Worm (Caenorhabditis elegans) whole organism, L4 larva: ENCODE measurements around the gene F22B7.3.

Experiments
- F10B5.3 ChIP-seq: sonication (generic microtip); optimal IDR thresholded peaks from 2 replicates; lab custom pipeline; 2016; ENCODE audit warnings: mild to moderate bottlenecking, missing genetic modification characterization, missing compliant biosample characterization
- F26F4.8 ChIP-seq: fragments of 200-800 bp; sonication (Bioruptor generic); conservative IDR thresholded peaks from 2 replicates; pipeline ENCODE4 v1.3.6; 2022; ENCODE audit warnings: missing genetic modification characterization, missing compliant biosample characterization
- R02D3.7 ChIP-seq: fragments of 150-350 bp; sonication (generic microtip); optimal IDR thresholded peaks from 3 replicates; lab custom pipeline; 2014; ENCODE audit warnings: missing biosample characterization, missing genetic modification characterization
- T20F7.1 ChIP-seq: fragments of 200-800 bp; sonication (Bioruptor generic); optimal IDR thresholded peaks from 2 replicates; lab custom pipeline; 2018; ENCODE audit warnings: mild to moderate bottlenecking, missing genetic modification characterization, missing compliant biosample characterization
- Y105C5A.15 ChIP-seq: fragments of 200-800 bp; sonication (Bioruptor generic); IDR thresholded peaks from 2 replicates; pipeline ENCODE4 v1.3.6; 2022; ENCODE audit warnings: missing genetic modification characterization, missing compliant biosample characterization
- Y48G9A.11 ChIP-seq: fragments of 200-800 bp; sonication (Bioruptor generic); IDR thresholded peaks from 2 replicates; pipeline ENCODE4 v1.3.6; 2022; ENCODE audit warnings: missing genetic modification reagents, missing genetic modification characterization, missing compliant biosample characterization
- Y75B8A.6 ChIP-seq: fragments of 200-800 bp; sonication (Bioruptor generic); IDR thresholded peaks from 2 replicates; pipeline ENCODE4 v1.3.6; 2022; ENCODE audit warnings: missing genetic modification reagents, missing genetic modification characterization, missing compliant biosample characterization
- ZK337.2 ChIP-seq: fragments of 200-800 bp; sonication (Bioruptor generic); IDR thresholded peaks from 2 replicates; pipeline ENCODE4 v1.3.6; 2022; ENCODE audit warnings: missing genetic modification reagents, missing genetic modification characterization, missing compliant biosample characterization
- aly-2 ChIP-seq: sonication (generic microtip); optimal IDR thresholded peaks from 2 replicates; lab custom pipeline; 2018; ENCODE audit warnings: missing biosample characterization, missing genetic modification characterization
- attf-4 ChIP-seq: sonication (generic microtip); optimal IDR thresholded peaks from 3 replicates; lab custom pipeline; 2017; ENCODE audit warnings: missing biosample characterization, missing genetic modification characterization
- ceh-20 ChIP-seq: fragments of 200-800 bp; sonication (Bioruptor generic); IDR thresholded peaks from 2 replicates; pipeline ENCODE4 v1.3.6; 2022; ENCODE audit warnings: missing genetic modification reagents, missing genetic modification characterization, missing compliant biosample characterization
- ceh-28 ChIP-seq: fragments of 150-350 bp; optimal IDR thresholded peaks from 2 replicates; lab custom pipeline; 2014; ENCODE audit warnings: missing biosample characterization, missing genetic modification reagents, missing genetic modification characterization
- ceh-32 ChIP-seq: sonication (generic microtip); optimal IDR thresholded peaks from 2 replicates; lab custom pipeline; 2016; ENCODE audit warnings: mild to moderate bottlenecking, missing genetic modification characterization, missing compliant biosample characterization; ENCODE audit not compliant: poor library complexity
- ceh-62 ChIP-seq: sonication (generic microtip); optimal IDR thresholded peaks from 2 replicates; lab custom pipeline; 2017; ENCODE audit warnings: missing biosample characterization, missing genetic modification characterization
- ces-1 ChIP-seq: fragments of 150-350 bp; sonication (generic microtip); optimal IDR thresholded peaks from 4 replicates; lab custom pipeline; 2014; ENCODE audit warnings: missing biosample characterization, missing genetic modification reagents, missing genetic modification characterization
- cey-2 ChIP-seq: sonication (generic microtip); optimal IDR thresholded peaks from 3 replicates; lab custom pipeline; 2017; ENCODE audit warnings: missing genetic modification characterization, mild to moderate bottlenecking, missing compliant biosample characterization, antibody characterized with exemption, borderline replicate concordance; ENCODE audit not compliant: insufficient read depth
- ctbp-1 ChIP-seq: fragments of 200-800 bp; sonication (Bioruptor generic); IDR thresholded peaks from 2 replicates; pipeline ENCODE4 v1.3.6; 2022; ENCODE audit warnings: missing genetic modification reagents, missing genetic modification characterization, missing compliant biosample characterization
- daf-19 ChIP-seq: fragments of 200-800 bp; sonication (Bioruptor generic); conservative IDR thresholded peaks from 2 replicates; pipeline ENCODE4 v1.3.6; 2022; ENCODE audit warnings: missing genetic modification characterization, missing compliant biosample characterization
- dmd-6 ChIP-seq: fragments of 200-800 bp; sonication (Bioruptor generic); IDR thresholded peaks from 2 replicates; pipeline ENCODE4 v1.3.6; 2022; ENCODE audit warnings: missing genetic modification reagents, missing genetic modification characterization, missing compliant biosample characterization
- dmd-9 ChIP-seq: fragments of 200-800 bp; sonication (Bioruptor generic); IDR thresholded peaks from 2 replicates; pipeline ENCODE4 v1.3.6; 2022; ENCODE audit warnings: missing genetic modification reagents, missing genetic modification characterization, missing compliant biosample characterization
- duxl-1 ChIP-seq: sonication (generic microtip); optimal IDR thresholded peaks from 2 replicates; lab custom pipeline; 2016; ENCODE audit warnings: mild to moderate bottlenecking, missing genetic modification characterization, moderate library complexity, missing compliant biosample characterization; ENCODE audit not compliant: poor library complexity
- egl-43 ChIP-seq: fragments of 200-800 bp; sonication (Bioruptor generic); IDR thresholded peaks from 2 replicates; pipeline ENCODE4 v1.3.6; 2022; ENCODE audit warnings: missing genetic modification reagents, missing genetic modification characterization, missing compliant biosample characterization
- fos-1 ChIP-seq: fragments of 150-350 bp; optimal IDR thresholded peaks from 2 replicates; lab custom pipeline; 2014; ENCODE audit warnings: missing biosample characterization, missing genetic modification characterization
- gei-8 ChIP-seq: fragments of 200-800 bp; sonication (Bioruptor generic); optimal IDR thresholded peaks from 2 replicates; lab custom pipeline; 2018; ENCODE audit warnings: mild to moderate bottlenecking, missing genetic modification characterization, missing compliant biosample characterization
- hmg-1.1 ChIP-seq: fragments of 200-800 bp; sonication (Bioruptor generic); IDR thresholded peaks from 2 replicates; pipeline ENCODE4 v1.3.6; 2022; ENCODE audit warnings: missing genetic modification reagents, missing genetic modification characterization, missing compliant biosample characterization
- jun-1 ChIP-seq: fragments of 150-350 bp; optimal IDR thresholded peaks from 2 replicates; lab custom pipeline; 2014; ENCODE audit warnings: missing biosample characterization, missing genetic modification reagents, missing genetic modification characterization
- lin-1 ChIP-seq: fragments of 200-800 bp; sonication (Bioruptor generic); IDR thresholded peaks from 2 replicates; pipeline ENCODE4 v1.3.6; 2022; ENCODE audit warnings: missing genetic modification reagents, missing genetic modification characterization, missing compliant biosample characterization
- lin-13 ChIP-seq: fragments of 150-350 bp; optimal IDR thresholded peaks from 2 replicates; lab custom pipeline; 2014; ENCODE audit warnings: missing biosample characterization, missing genetic modification reagents, missing genetic modification characterization
- lin-15B ChIP-seq: fragments of 150-350 bp; sonication (generic microtip); optimal IDR thresholded peaks from 3 replicates; lab custom pipeline; 2014; ENCODE audit warnings: missing biosample characterization, missing genetic modification characterization
- lin-29 ChIP-seq: fragments of 200-800 bp; sonication (Bioruptor generic); IDR thresholded peaks from 2 replicates; pipeline ENCODE4 v1.3.6; 2022; ENCODE audit warnings: missing genetic modification reagents, missing genetic modification characterization, missing compliant biosample characterization
- lin-38 ChIP-seq: fragments of 200-800 bp; sonication (Bioruptor generic); IDR thresholded peaks from 2 replicates; pipeline ENCODE4 v1.3.6; 2022; ENCODE audit warnings: missing genetic modification reagents, missing genetic modification characterization, missing compliant biosample characterization
- lsy-2 ChIP-seq, 2 experiments: fragments of 150-350 bp in 1 of 2; sonication (generic microtip) in 1 of 2; optimal IDR thresholded peaks; 2 replicates each; lab custom pipeline; 2014 to 2017; ENCODE audit warnings: missing biosample characterization in 2 of 2, missing genetic modification characterization in 2 of 2
- mdt-29 ChIP-seq: fragments of 200-800 bp; sonication (Bioruptor generic); IDR thresholded peaks from 2 replicates; pipeline ENCODE4 v1.3.6; 2022; ENCODE audit warnings: missing genetic modification reagents, missing genetic modification characterization, missing compliant biosample characterization
- mep-1 ChIP-seq: fragments of 150-350 bp; sonication (generic microtip); optimal IDR thresholded peaks from 3 replicates; lab custom pipeline; 2014; ENCODE audit warnings: missing biosample characterization, missing genetic modification characterization
- nhr-237 ChIP-seq: sonication (generic microtip); optimal IDR thresholded peaks from 2 replicates; lab custom pipeline; 2017; ENCODE audit warnings: missing biosample characterization, missing genetic modification characterization
- nhr-25 ChIP-seq: sonication (generic microtip); optimal IDR thresholded peaks from 2 replicates; lab custom pipeline; 2017; ENCODE audit warnings: missing genetic modification characterization, mild to moderate bottlenecking, missing compliant biosample characterization, antibody characterized with exemption, moderate library complexity, borderline replicate concordance; ENCODE audit not compliant: insufficient read depth
- nhr-28 ChIP-seq: fragments of 150-350 bp; optimal IDR thresholded peaks from 2 replicates; lab custom pipeline; 2014; ENCODE audit warnings: missing biosample characterization, missing genetic modification characterization
- nhr-41 ChIP-seq: fragments of 200-800 bp; sonication (Bioruptor generic); IDR thresholded peaks from 2 replicates; pipeline ENCODE4 v1.3.6; 2022; ENCODE audit warnings: missing genetic modification reagents, missing genetic modification characterization, missing compliant biosample characterization
- nhr-76 ChIP-seq: fragments of 150-350 bp; optimal IDR thresholded peaks from 2 replicates; lab custom pipeline; 2014; ENCODE audit warnings: missing biosample characterization, missing genetic modification characterization
- php-3 ChIP-seq: fragments of 200-800 bp; sonication (Bioruptor generic); IDR thresholded peaks from 2 replicates; pipeline ENCODE4 v1.3.6; 2022; ENCODE audit warnings: missing genetic modification reagents, missing genetic modification characterization, missing compliant biosample characterization
- pqm-1 ChIP-seq: sonication (generic microtip); optimal IDR thresholded peaks from 2 replicates; lab custom pipeline; 2017; ENCODE audit warnings: missing biosample characterization, missing genetic modification characterization
- snpc-1.2 ChIP-seq: fragments of 200-800 bp; sonication (Bioruptor generic); IDR thresholded peaks from 2 replicates; pipeline ENCODE4 v1.3.6; 2022; ENCODE audit warnings: missing genetic modification reagents, missing genetic modification characterization, missing compliant biosample characterization
- snpc-4 ChIP-seq: fragments of 150-350 bp; optimal IDR thresholded peaks from 2 replicates; lab custom pipeline; 2014; ENCODE audit warnings: missing biosample characterization, missing genetic modification characterization
- tag-97 ChIP-seq: fragments of 200-800 bp; sonication (Bioruptor generic); IDR thresholded peaks from 2 replicates; pipeline ENCODE4 v1.3.6; 2022; ENCODE audit warnings: missing genetic modification characterization, missing compliant biosample characterization
- unc-62 ChIP-seq, 3 experiments: fragments of 150-350 bp in 1 of 3; sonication (generic microtip); optimal IDR thresholded peaks in 2 of 3; peaks in 1 of 3; 1 replicate in 1 of 3; 2 replicates in 2 of 3; lab custom pipeline; 2014 to 2017; ENCODE audit warnings: missing biosample characterization in 3 of 3, missing genetic modification characterization in 3 of 3, missing genetic modification reagents in 3 of 3, missing genotype in 1 of 3
- vab-7 ChIP-seq: fragments of 200-800 bp; sonication (Bioruptor generic); IDR thresholded peaks from 2 replicates; pipeline ENCODE4 v1.3.6; 2022; ENCODE audit warnings: missing genetic modification reagents, missing genetic modification characterization, missing compliant biosample characterization
- zag-1 ChIP-seq: fragments of 150-350 bp; optimal IDR thresholded peaks from 2 replicates; lab custom pipeline; 2014; ENCODE audit warnings: missing biosample characterization, missing genetic modification characterization
- zfp-3 ChIP-seq: fragments of 200-800 bp; sonication (Bioruptor generic); conservative IDR thresholded peaks from 2 replicates; pipeline ENCODE4 v1.3.6; 2022; ENCODE audit warnings: missing genetic modification reagents, missing genetic modification characterization, missing compliant biosample characterization
- zip-11 ChIP-seq: fragments of 200-800 bp; sonication (Bioruptor generic); IDR thresholded peaks from 2 replicates; pipeline ENCODE4 v1.3.6; 2022; ENCODE audit warnings: missing genetic modification characterization, missing compliant biosample characterization
- zip-2 ChIP-seq: fragments of 150-350 bp; optimal IDR thresholded peaks from 2 replicates; lab custom pipeline; 2014; ENCODE audit warnings: missing biosample characterization, missing genetic modification characterization
- ztf-11 ChIP-seq: fragments of 150-350 bp; optimal IDR thresholded peaks from 2 replicates; lab custom pipeline; 2014; ENCODE audit warnings: missing biosample characterization, missing genetic modification characterization

The F22B7.3 gene

ce11 chrIII:8653457-8653856 lies 4.8 kb downstream of the F22B7.3 start (continued):
- 0 out of 2 replicates have a peak, but pooled peaks have one; percentile 51 for TF ChIP-seq vab-7 (GFP tag; lab: Robert Waterston, UW)
- TF ChIP-seq Y48G9A.11 (GFP tag; lab: Robert Waterston, UW): peak; percentile 41; the same call in 1 of the 2 replicates
- TF ChIP-seq R02D3.7 (tag; lab: Kevin White, UChicago): no peak
- TF ChIP-seq hmg-1.1: no peak
- no peak for TF ChIP-seq ces-1 (GFP tag; lab: Kevin White, UChicago)
- TF ChIP-seq mdt-29 (GFP tag; lab: Robert Waterston, UW): peak; percentile 21; the same call in 1 of the 2 replicates
- no peak for TF ChIP-seq snpc-1.2
- TF ChIP-seq ZK337.2: no peak
- no peak for TF ChIP-seq daf-19 (GFP tag; lab: Robert Waterston, UW)
- TF ChIP-seq nhr-237 (tag; lab: Kevin White, UChicago): no peak
- no peak for TF ChIP-seq dmd-6 (GFP tag; lab: Robert Waterston, UW)
- TF ChIP-seq fos-1: no peak
- no peak for TF ChIP-seq snpc-4 (tag; lab: Kevin White, UChicago)
- no peak for TF ChIP-seq Y105C5A.15 (GFP tag; lab: Robert Waterston, UW)
- no peak for TF ChIP-seq egl-43
- TF ChIP-seq T20F7.1 (GFP tag; lab: Kevin White, UChicago): no peak
- no peak for TF ChIP-seq gei-8 (GFP tag; lab: Kevin White, UChicago)
- TF ChIP-seq unc-62 (GFP tag; optimal IDR thresholded peaks at IDR 0.05 in 1 of 2; lab: Kevin White, UChicago): no peak
- no peak for TF ChIP-seq unc-62 (tag; optimal IDR thresholded peaks at IDR 0.05; lab: Kevin White, UChicago)
- no peak for TF ChIP-seq ceh-28 (tag; lab: Kevin White, UChicago)
- no peak for TF ChIP-seq pqm-1 (tag; lab: Kevin White, UChicago)
- no peak for TF ChIP-seq ztf-11 (tag; lab: Kevin White, UChicago)
- TF ChIP-seq nhr-25 (tag; lab: Kevin White, UChicago): no peak
- no peak for TF ChIP-seq lin-13 (GFP tag; lab: Kevin White, UChicago)
- TF ChIP-seq mep-1 (tag; lab: Kevin White, UChicago): no peak
- TF ChIP-seq lin-29 (GFP tag; lab: Robert Waterston, UW): no peak
- TF ChIP-seq aly-2: no peak
- TF ChIP-seq zip-2 (tag; lab: Kevin White, UChicago): no peak
- no peak for TF ChIP-seq tag-97 (GFP tag; lab: Robert Waterston, UW)
- TF ChIP-seq zip-11 (GFP tag; lab: Robert Waterston, UW): no peak
- TF ChIP-seq F10B5.3 (tag; lab: Kevin White, UChicago): no peak
- TF ChIP-seq nhr-28 (tag; lab: Kevin White, UChicago): no peak
- no peak for TF ChIP-seq ctbp-1 (GFP tag; lab: Robert Waterston, UW)
- no peak for TF ChIP-seq duxl-1 (tag; lab: Kevin White, UChicago)
- TF ChIP-seq Y75B8A.6 (GFP tag; lab: Robert Waterston, UW): no peak
- no peak for TF ChIP-seq ceh-62
- 0 out of 2 replicates have a peak, but pooled peaks have one; percentile 8 for TF ChIP-seq php-3 (GFP tag; lab: Robert Waterston, UW)
- TF ChIP-seq zfp-3 (GFP tag; lab: Robert Waterston, UW): no peak
- TF ChIP-seq zag-1 (tag; lab: Kevin White, UChicago): no peak
- no peak for TF ChIP-seq nhr-41 (GFP tag; lab: Robert Waterston, UW)
- TF ChIP-seq lin-1 (GFP tag; lab: Robert Waterston, UW): no peak
- no peak for TF ChIP-seq jun-1 (tag; lab: Kevin White, UChicago)
- TF ChIP-seq lin-38: peak; percentile 44
- no peak for TF ChIP-seq lin-15B (tag; lab: Kevin White, UChicago)
- TF ChIP-seq nhr-76 (tag; lab: Kevin White, UChicago): no peak
- no peak for TF ChIP-seq cey-2 (tag; lab: Kevin White, UChicago)
- TF ChIP-seq attf-4 (tag; lab: Kevin White, UChicago): no peak
- no peak for TF ChIP-seq ceh-32
- 0 out of 2 replicates have a peak, but pooled peaks have one; percentile 36 for TF ChIP-seq F26F4.8
- TF ChIP-seq dmd-9: no peak
- TF ChIP-seq ceh-20 (GFP tag; lab: Robert Waterston, UW): no peak
- TF ChIP-seq lsy-2 (tag; optimal IDR thresholded peaks at IDR 0.05; lab: Kevin White, UChicago): no peak
